Fruit fly (Drosophila melanogaster) whole organism, pupa: ENCODE measurements around the gene verm.

ENCODE experiments used
- CG32121 ChIP-seq: fragments of 200-800 bp; sonication (Bioruptor generic); IDR thresholded peaks from 2 replicates; pipeline ENCODE4 v1.3.6; 2022; ENCODE audit warnings: missing biosample characterization, missing genetic modification characterization
- CG8301 ChIP-seq: fragments of 200-800 bp; sonication (Bioruptor generic); optimal IDR thresholded peaks from 2 replicates; lab custom pipeline; 2018; ENCODE audit warnings: missing biosample characterization, mild to moderate bottlenecking, missing genetic modification characterization

- no peak for TF ChIP-seq CG32121 (GFP tag; lab: Robert Waterston, UW)
- no peak for TF ChIP-seq CG8301 (tag; lab: Kevin White, UChicago)
These were observed 9.8 kb upstream of the verm start for dm6 chr3L:19704869-19705268.
